Worm (Caenorhabditis elegans) whole organism, young adult: ENCODE results near the gene nuc-1.

ENCODE experiments used
- T07F8.4 ChIP-seq: sonication (generic microtip); optimal IDR thresholded peaks from 2 replicates; lab custom pipeline; 2016; ENCODE audit warnings: mild to moderate bottlenecking, missing genetic modification characterization, moderate library complexity, missing compliant biosample characterization
- ama-1 ChIP-seq, 3 experiments: fragments of 150-350 bp in 1 of 3; sonication (generic microtip) in 2 of 3; optimal IDR thresholded peaks; 2 replicates each; lab custom pipeline; 2014 to 2018; ENCODE audit warnings: missing biosample characterization in 2 of 3, missing genetic modification characterization in 2 of 3, missing genetic modification reagents in 2 of 3
- cebp-2 ChIP-seq: fragments of 200-800 bp; sonication (Bioruptor generic); IDR thresholded peaks from 2 replicates; pipeline ENCODE4 v1.3.6; 2022; ENCODE audit warnings: missing genetic modification characterization, missing compliant biosample characterization
- ceh-40 ChIP-seq: fragments of 200-800 bp; sonication (Bioruptor generic); IDR thresholded peaks from 2 replicates; pipeline ENCODE4 v1.3.6; 2022; ENCODE audit warnings: missing genetic modification characterization, missing compliant biosample characterization
- dpff-1 ChIP-seq: sonication (generic microtip); optimal IDR thresholded peaks from 2 replicates; lab custom pipeline; 2017; ENCODE audit warnings: mild to moderate bottlenecking, missing genetic modification characterization, missing compliant biosample characterization
- nhr-80 ChIP-seq: sonication (generic microtip); optimal IDR thresholded peaks from 2 replicates; lab custom pipeline; 2016; ENCODE audit warnings: missing genetic modification characterization, missing compliant biosample characterization

DNA sequence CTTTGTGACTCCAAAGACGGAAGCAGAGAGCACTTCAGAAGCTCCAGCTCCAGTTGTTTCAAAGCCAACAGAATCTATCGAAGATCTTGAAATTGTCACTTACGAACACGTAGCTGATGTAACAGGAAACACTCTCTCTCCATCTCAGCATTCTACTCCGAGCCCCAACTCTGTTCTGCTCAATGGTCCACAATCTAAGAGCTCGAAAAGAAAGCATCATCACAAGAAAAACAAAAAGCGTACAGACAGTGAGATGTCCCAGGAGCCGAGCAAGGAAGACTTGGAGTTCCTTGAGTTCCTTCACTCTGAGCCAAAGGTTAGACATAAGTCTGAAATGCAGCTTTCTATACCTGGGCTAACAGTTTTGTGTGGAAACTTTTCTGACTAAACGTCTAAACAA, 16.3 kb downstream of the nuc-1 start:
- TF ChIP-seq ama-1 (optimal IDR thresholded peaks at IDR 0.05; lab: Kevin White, UChicago) (no peak), ama-1 (GFP tag; optimal IDR thresholded peaks at IDR 0.05; lab: Kevin White, UChicago) (no peak), cebp-2 (GFP tag; lab: Robert Waterston, UW) (no peak), T07F8.4 (tag; lab: Kevin White, UChicago) (no peak), dpff-1 (tag; lab: Kevin White, UChicago) (no peak), ceh-40 (GFP tag; lab: Robert Waterston, UW) (no peak), nhr-80 (tag; lab: Kevin White, UChicago) (no peak)
